Worm (Caenorhabditis elegans): Measurements from ENCODE around the gene exos-8.

- no peak for TF ChIP-seq pqm-1 (tag; optimal IDR thresholded peaks at IDR 0.05)
- no peak for TF ChIP-seq fkh-2 (tag; optimal IDR thresholded peaks at IDR 0.05)
- TF ChIP-seq nhr-77 (tag; optimal IDR thresholded peaks at IDR 0.05): no peak
Measured at ce11 chrII:6695388-6695787, 46.1 kb upstream of the exos-8 start, which contains the start of gene C18H9.5.
